Worm (Caenorhabditis elegans) whole organism, late embryonic: ENCODE data around the gene F44G4.7.
A peak's percentile ranks its signal among the peaks of the same experiment; 100 is the strongest.

Experiments
- C08G9.2 ChIP-seq: sonication (generic microtip); optimal IDR thresholded peaks from 2 replicates; lab custom pipeline; 2016; ENCODE audit warnings: mild to moderate bottlenecking, missing genetic modification characterization, moderate library complexity, missing compliant biosample characterization
- Y22D7AL.16 ChIP-seq: sonication (generic microtip); optimal IDR thresholded peaks from 2 replicates; lab custom pipeline; 2016; ENCODE audit warnings: missing genetic modification characterization, missing compliant biosample characterization
- ceh-14 ChIP-seq: sonication (generic microtip); optimal IDR thresholded peaks from 2 replicates; lab custom pipeline; 2016; ENCODE audit warnings: missing genotype, missing genetic modification characterization, missing compliant biosample characterization
- ceh-18 ChIP-seq: sonication (generic microtip); optimal IDR thresholded peaks from 2 replicates; lab custom pipeline; 2016; ENCODE audit warnings: missing genetic modification characterization, missing compliant biosample characterization
- ceh-19 ChIP-seq: fragments of 200-800 bp; sonication (Bioruptor generic); optimal IDR thresholded peaks from 2 replicates; lab custom pipeline; 2018; ENCODE audit warnings: mild to moderate bottlenecking, missing genetic modification characterization, missing compliant biosample characterization
- ceh-2 ChIP-seq: sonication (generic microtip); optimal IDR thresholded peaks from 2 replicates; lab custom pipeline; 2016; ENCODE audit warnings: missing genotype, missing genetic modification characterization, missing compliant biosample characterization
- ceh-22 ChIP-seq: sonication (generic microtip); optimal IDR thresholded peaks from 2 replicates; lab custom pipeline; 2017; ENCODE audit warnings: missing biosample characterization, missing genetic modification characterization
- ceh-30 ChIP-seq: fragments of 150-350 bp; optimal IDR thresholded peaks from 2 replicates; lab custom pipeline; 2014; ENCODE audit warnings: missing biosample characterization, missing genetic modification characterization
- ceh-34 ChIP-seq: sonication (generic microtip); optimal IDR thresholded peaks from 2 replicates; lab custom pipeline; 2016; ENCODE audit warnings: mild to moderate bottlenecking, missing genetic modification characterization, missing compliant biosample characterization
- ceh-48 ChIP-seq: sonication (generic microtip); optimal IDR thresholded peaks from 2 replicates; lab custom pipeline; 2016; ENCODE audit warnings: missing genetic modification characterization, inconsistent platforms, missing compliant biosample characterization
- ceh-6 ChIP-seq: fragments of 200-800 bp; sonication (Bioruptor generic); optimal IDR thresholded peaks from 2 replicates; lab custom pipeline; 2018; ENCODE audit warnings: mild to moderate bottlenecking, missing genetic modification characterization, missing compliant biosample characterization
- dve-1 ChIP-seq: sonication (generic microtip); optimal IDR thresholded peaks from 2 replicates; lab custom pipeline; 2017; ENCODE audit warnings: antibody characterized with exemption, mild to moderate bottlenecking, missing genetic modification characterization, missing compliant biosample characterization
- ets-4 ChIP-seq: sonication (generic microtip); optimal IDR thresholded peaks from 2 replicates; lab custom pipeline; 2016; ENCODE audit warnings: missing genetic modification characterization, missing compliant biosample characterization
- eyg-1 ChIP-seq: sonication (generic microtip); optimal IDR thresholded peaks from 2 replicates; lab custom pipeline; 2016; ENCODE audit warnings: missing genotype, missing genetic modification characterization, missing compliant biosample characterization
- fax-1 ChIP-seq: sonication (generic microtip); optimal IDR thresholded peaks from 2 replicates; lab custom pipeline; 2016; ENCODE audit warnings: missing genotype, missing genetic modification characterization, missing compliant biosample characterization
- gmeb-2 ChIP-seq: sonication (generic microtip); optimal IDR thresholded peaks from 2 replicates; lab custom pipeline; 2016; ENCODE audit warnings: missing genetic modification characterization, inconsistent platforms, missing compliant biosample characterization
- hlh-13 ChIP-seq: fragments of 200-800 bp; sonication (Bioruptor generic); optimal IDR thresholded peaks from 2 replicates; lab custom pipeline; 2018; ENCODE audit warnings: mild to moderate bottlenecking, missing genetic modification characterization, missing compliant biosample characterization
- hlh-6 ChIP-seq: sonication (generic microtip); optimal IDR thresholded peaks from 2 replicates; lab custom pipeline; 2016; ENCODE audit warnings: missing genotype, missing genetic modification characterization, missing compliant biosample characterization
- lim-6 ChIP-seq: sonication (generic microtip); optimal IDR thresholded peaks from 2 replicates; lab custom pipeline; 2016; ENCODE audit warnings: missing genetic modification characterization, missing compliant biosample characterization
- madf-2 ChIP-seq: sonication (generic microtip); optimal IDR thresholded peaks from 2 replicates; lab custom pipeline; 2017; ENCODE audit warnings: missing genetic modification characterization, missing compliant biosample characterization
- nfya-1 ChIP-seq: sonication (generic microtip); optimal IDR thresholded peaks from 2 replicates; lab custom pipeline; 2017; ENCODE audit warnings: missing genetic modification characterization, mild to moderate bottlenecking, missing compliant biosample characterization, antibody characterized with exemption, moderate library complexity
- odd-2 ChIP-seq: sonication (generic microtip); optimal IDR thresholded peaks from 2 replicates; lab custom pipeline; 2017; ENCODE audit warnings: antibody characterized with exemption, mild to moderate bottlenecking, missing genetic modification characterization, missing compliant biosample characterization
- pha-2 ChIP-seq: sonication (generic microtip); optimal IDR thresholded peaks from 2 replicates; lab custom pipeline; 2017; ENCODE audit warnings: mild to moderate bottlenecking, missing genetic modification characterization, missing compliant biosample characterization
- pqm-1 ChIP-seq: sonication (generic microtip); optimal IDR thresholded peaks from 2 replicates; lab custom pipeline; 2016; ENCODE audit warnings: missing genetic modification characterization, missing compliant biosample characterization
- pros-1 ChIP-seq: fragments of 150-350 bp; optimal IDR thresholded peaks from 2 replicates; lab custom pipeline; 2014; ENCODE audit warnings: missing biosample characterization, missing genetic modification reagents, missing genetic modification characterization
- ref-2 ChIP-seq: sonication (generic microtip); optimal IDR thresholded peaks from 2 replicates; lab custom pipeline; 2016; ENCODE audit warnings: missing genetic modification characterization, missing compliant biosample characterization
- rnt-1 ChIP-seq: sonication (generic microtip); optimal IDR thresholded peaks from 2 replicates; lab custom pipeline; 2016; ENCODE audit warnings: missing genetic modification characterization, missing compliant biosample characterization
- sdc-2 ChIP-seq: sonication (generic microtip); optimal IDR thresholded peaks from 2 replicates; lab custom pipeline; 2016; ENCODE audit warnings: missing genotype, missing genetic modification characterization, missing compliant biosample characterization
- ttx-3 ChIP-seq: sonication (generic microtip); optimal IDR thresholded peaks from 2 replicates; lab custom pipeline; 2016; ENCODE audit warnings: missing genetic modification reagents, missing genetic modification characterization, missing compliant biosample characterization
- unc-3 ChIP-seq, 2 experiments: fragments of 200-800 bp in 1 of 2; sonication (Bioruptor generic) in 1 of 2; sonication (generic microtip) in 1 of 2; conservative IDR thresholded peaks in 1 of 2; optimal IDR thresholded peaks in 1 of 2; 2 replicates each; pipeline versions ENCODE4 v1.3.6 to Lab custom; 2016 to 2022; ENCODE audit warnings: missing compliant biosample characterization in 2 of 2, missing genetic modification characterization in 2 of 2, missing genetic modification reagents in 1 of 2
- unc-42 ChIP-seq: sonication (generic microtip); optimal IDR thresholded peaks from 2 replicates; lab custom pipeline; 2016; ENCODE audit warnings: missing genotype, missing genetic modification characterization, missing compliant biosample characterization
- unc-55 ChIP-seq: sonication (generic microtip); optimal IDR thresholded peaks from 2 replicates; lab custom pipeline; 2017; ENCODE audit warnings: missing biosample characterization, missing genetic modification reagents, missing genetic modification characterization
- zip-5 ChIP-seq: sonication (generic microtip); optimal IDR thresholded peaks from 2 replicates; lab custom pipeline; 2016; ENCODE audit warnings: missing genetic modification characterization, missing compliant biosample characterization
- ztf-16 ChIP-seq: sonication (generic microtip); optimal IDR thresholded peaks from 2 replicates; lab custom pipeline; 2017; ENCODE audit warnings: missing genetic modification characterization, missing compliant biosample characterization

Gene F44G4.7

ce11 chrII:8969251-8970183 is 35.5 kb downstream of the F44G4.7 start, which contains the start of the genes szy-20 and C18E9.5 (continued):
- TF ChIP-seq ceh-48 (tag; lab: Kevin White, UChicago) (peak; percentile 24), C08G9.2 (tag; lab: Kevin White, UChicago) (no peak), zip-5 (tag; lab: Kevin White, UChicago) (peak; percentile 19), pha-2 (tag; lab: Kevin White, UChicago) (no peak), ceh-30 (tag; lab: Kevin White, UChicago) (no peak), hlh-13 (GFP tag; lab: Kevin White, UChicago) (no peak), ceh-6 (GFP tag; lab: Kevin White, UChicago) (no peak), madf-2 (tag; lab: Kevin White, UChicago) (peak; percentile 8), ttx-3 (tag; lab: Kevin White, UChicago) (no peak), ceh-22 (tag; lab: Kevin White, UChicago) (no peak), ets-4 (tag; lab: Kevin White, UChicago) (no peak), unc-55 (no peak), rnt-1 (no peak), odd-2 (no peak), dve-1 (tag; lab: Kevin White, UChicago) (peak; percentile 28), eyg-1 (tag; lab: Kevin White, UChicago) (no peak), pros-1 (tag; lab: Kevin White, UChicago) (no peak), ztf-16 (no peak), nfya-1 (peak; percentile 67), ceh-34 (tag; lab: Kevin White, UChicago) (peak; percentile 66), lim-6 (no peak), gmeb-2 (tag; lab: Kevin White, UChicago) (no peak), ceh-19 (GFP tag; lab: Kevin White, UChicago) (peak; percentile 34), ceh-14 (tag; lab: Kevin White, UChicago) (peak; percentile 38), ref-2 (tag; lab: Kevin White, UChicago) (peak; percentile 62), fax-1 (no peak), ceh-2 (tag; lab: Kevin White, UChicago) (peak; percentile 24), hlh-6 (tag; lab: Kevin White, UChicago) (no peak), unc-3 (GFP tag; conservative IDR thresholded peaks at IDR 0.05; lab: Robert Waterston, UW) (no peak), unc-3 (tag; optimal IDR thresholded peaks at IDR 0.05; lab: Kevin White, UChicago) (peak; percentile 48)

ce11 chrII:8964835-8965234 is 40.1 kb downstream of the F44G4.7 start, which contains the start of the genes ndub-3 and C18E9.2:
ndub-3 (minus strand) TSS chrII:8964890.
C18E9.2 (plus strand) TSS chrII:8965006.
- TF ChIP-seq ttx-3 (tag; lab: Kevin White, UChicago), result peak; percentile 14
- no peak for TF ChIP-seq Y22D7AL.16
- TF ChIP-seq unc-42 (tag; lab: Kevin White, UChicago), result no peak

- TF ChIP-seq sdc-2, result no peak
- no peak for TF ChIP-seq zip-5 (tag; lab: Kevin White, UChicago)
- TF ChIP-seq ets-4 (tag; lab: Kevin White, UChicago), result no peak
Measured at ce11 chrII:8964049-8964448, 40.9 kb downstream of the F44G4.7 start, which contains the start of gene sftd-3. sftd-3 (minus strand) TSS chrII:8964149.

ce11 chrII:8962206-8962605 is 42.8 kb downstream of the F44G4.7 start:
- TF ChIP-seq pqm-1 (tag; lab: Kevin White, UChicago) (no peak), ets-4 (tag; lab: Kevin White, UChicago) (no peak), ceh-18 (tag; lab: Kevin White, UChicago) (peak; percentile 42)
